Fruit fly (Drosophila melanogaster) whole organism: ENCODE data around the gene CG4022.

ENCODE experiments used
- Dll ChIP-seq: fragments of >200 bp; optimal IDR thresholded peaks from 2 replicates; lab custom pipeline; 2017
- psq ChIP-seq: fragments of >200 bp; optimal IDR thresholded peaks from 2 replicates; lab custom pipeline; 2017
- usp ChIP-seq: fragments of >200 bp; optimal IDR thresholded peaks from 2 replicates; lab custom pipeline; 2017; ENCODE audit warnings: missing biosample characterization, missing genetic modification characterization, mixed read lengths

DNA sequence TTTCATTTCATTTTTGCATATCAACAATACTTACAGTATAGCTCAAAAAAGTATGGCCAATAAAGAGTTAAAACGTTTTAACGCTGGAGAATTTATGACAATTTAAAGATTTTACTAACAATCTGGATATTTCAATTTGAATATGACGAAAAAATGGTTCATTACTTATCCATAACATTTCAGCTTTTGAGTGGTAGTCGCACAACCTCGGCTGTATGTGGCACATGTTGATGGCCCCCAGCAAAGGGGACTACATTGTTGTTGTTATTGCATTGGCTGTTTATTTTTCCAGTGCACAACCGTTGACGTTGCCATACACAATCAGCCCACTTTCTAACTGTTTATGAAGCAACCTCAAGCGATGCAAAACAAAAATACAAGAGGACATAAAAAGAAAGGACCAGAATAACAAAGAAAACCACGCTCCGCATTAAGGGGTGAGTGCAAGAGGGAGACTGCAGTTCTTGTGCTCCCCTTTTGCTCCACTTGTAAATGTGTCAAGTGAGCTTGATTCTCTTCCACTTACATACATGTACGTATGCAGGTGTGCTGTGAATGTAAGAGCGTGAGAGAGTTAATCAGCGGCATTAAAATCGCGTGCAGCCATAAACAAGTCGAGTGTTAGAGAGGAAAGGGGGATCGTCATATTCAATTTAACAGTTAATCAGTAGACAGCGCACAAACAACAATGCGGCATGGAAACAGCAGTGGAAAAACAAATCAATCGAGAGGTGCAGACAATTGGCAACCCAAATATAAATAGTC, 9.6 kb upstream of the CG4022 start:
- TF ChIP-seq usp (no peak), Dll (no peak), psq (lab: Kevin White, UChicago) (no peak)
